Worm (Caenorhabditis elegans): Measurements from ENCODE around the gene pde-4.
A peak's percentile ranks its signal among the peaks of the same experiment; 100 is the strongest.

Gene pde-4

ce11 chrII:7643214-7643613 lies 7.8 kb downstream of the pde-4 start:
- no peak for TF ChIP-seq efl-1 (optimal IDR thresholded peaks at IDR 0.05)
- TF ChIP-seq efl-1 (GFP tag; optimal IDR thresholded peaks at IDR 0.05 in 1 of 2) = peak in 1 of 2 experiments; percentile 64
- no peak for TF ChIP-seq egl-27 (tag; optimal IDR thresholded peaks at IDR 0.05)
- TF ChIP-seq nhr-90 (tag; optimal IDR thresholded peaks at IDR 0.05; ENCODE audit: poor library complexity) = no peak

- TF ChIP-seq lin-13 (GFP tag; optimal IDR thresholded peaks at IDR 0.05) (no peak), mep-1 (tag; optimal IDR thresholded peaks at IDR 0.05) (peak; percentile 57), elt-2 (tag; optimal IDR thresholded peaks at IDR 0.05) (no peak), mdl-1 (tag; optimal IDR thresholded peaks at IDR 0.05) (peak in 1 of 2 experiments; percentile 56), lin-15B (tag; optimal IDR thresholded peaks at IDR 0.05) (no peak), alr-1 (tag; optimal IDR thresholded peaks at IDR 0.05; ENCODE audit: borderline replicate concordance) (no peak), aly-2 (tag; optimal IDR thresholded peaks at IDR 0.05) (no peak), ceh-63 (GFP tag; optimal IDR thresholded peaks at IDR 0.05) (no peak), nhr-85 (tag) (no peak), zip-4 (GFP tag; optimal IDR thresholded peaks at IDR 0.05) (no peak), nhr-20 (tag; optimal IDR thresholded peaks at IDR 0.05) (peak; percentile 67), pqm-1 (tag; optimal IDR thresholded peaks at IDR 0.05) (no peak), isw-1 (GFP tag; IDR thresholded peaks at IDR 0.05) (peak; percentile 57), egl-13 (tag; optimal IDR thresholded peaks at IDR 0.05) (peak; percentile 78), fkh-10 (GFP tag; optimal IDR thresholded peaks at IDR 0.05) (peak; percentile 93), mef-2 (tag; optimal IDR thresholded peaks at IDR 0.05) (peak; percentile 8), skn-1 (tag; optimal IDR thresholded peaks at IDR 0.05) (no peak), dsc-1 (tag; optimal IDR thresholded peaks at IDR 0.05) (peak; percentile 67), tbx-2 (tag; optimal IDR thresholded peaks at IDR 0.05) (peak; percentile 74), Y116A8C.19 (tag; optimal IDR thresholded peaks at IDR 0.05; ENCODE audit: borderline replicate concordance) (no peak), rnt-1 (tag; optimal IDR thresholded peaks at IDR 0.05) (peak; percentile 70), vab-15 (tag; optimal IDR thresholded peaks at IDR 0.05) (no peak), fkh-8 (tag; optimal IDR thresholded peaks at IDR 0.05) (peak; percentile 57), nhr-71 (tag; optimal IDR thresholded peaks at IDR 0.05) (peak; percentile 92), sptf-1 (tag; optimal IDR thresholded peaks at IDR 0.05) (no peak), fos-1 (tag; optimal IDR thresholded peaks at IDR 0.05) (no peak), pag-3 (tag; optimal IDR thresholded peaks at IDR 0.05; ENCODE audit: borderline replicate concordance, insufficient read depth) (no peak), snpc-4 (tag; optimal IDR thresholded peaks at IDR 0.05) (no peak), egl-27 (tag; optimal IDR thresholded peaks at IDR 0.05) (peak in 1 of 2 experiments; percentile 21), ces-1 (GFP tag; optimal IDR thresholded peaks at IDR 0.05) (no peak), efl-1 (optimal IDR thresholded peaks at IDR 0.05) (peak; percentile 38 to 42), efl-1 (GFP tag; optimal IDR thresholded peaks at IDR 0.05 in 1 of 2) (peak in 1 of 2 experiments; percentile 39), efl-3 (GFP tag; optimal IDR thresholded peaks at IDR 0.05) (no peak), sup-37 (GFP tag; optimal IDR thresholded peaks at IDR 0.05) (no peak), ets-5 (GFP tag; IDR thresholded peaks at IDR 0.05) (no peak), C04F5.9 (tag; optimal IDR thresholded peaks at IDR 0.05) (no peak), pax-3 (tag; optimal IDR thresholded peaks at IDR 0.05) (no peak), lir-3 (tag; optimal IDR thresholded peaks at IDR 0.05; ENCODE audit: poor library complexity) (no peak), nhr-47 (tag; optimal IDR thresholded peaks at IDR 0.05) (peak; percentile 71), jun-1 (tag; optimal IDR thresholded peaks at IDR 0.05) (peak; percentile 31), lsy-2 (tag; optimal IDR thresholded peaks at IDR 0.05) (peak; percentile 44 to 74), dpl-1 (GFP tag; optimal IDR thresholded peaks at IDR 0.05) (peak in 1 of 3 experiments; percentile 10), C34B4.2 (tag; optimal IDR thresholded peaks at IDR 0.05) (no peak), nhr-237 (tag; optimal IDR thresholded peaks at IDR 0.05) (no peak), unc-130 (tag; optimal IDR thresholded peaks at IDR 0.05) (peak; percentile 71), sox-4 (tag; optimal IDR thresholded peaks at IDR 0.05) (no peak), nhr-11 (tag; optimal IDR thresholded peaks at IDR 0.05) (no peak), grh-1 (GFP tag; IDR thresholded peaks at IDR 0.05) (no peak)
These were observed 8.9 kb downstream of the pde-4 start for ce11 chrII:7642016-7642653.

All from whole organism, L1 larva.